Worm (Caenorhabditis elegans) whole organism, late embryonic: ENCODE measurements around the gene spl-3.

Source experiments
- C08G9.2 ChIP-seq: sonication (generic microtip); optimal IDR thresholded peaks from 2 replicates; lab custom pipeline; 2016; ENCODE audit warnings: mild to moderate bottlenecking, missing genetic modification characterization, moderate library complexity, missing compliant biosample characterization
- C38D4.7 ChIP-seq: fragments of 200-800 bp; sonication (Bioruptor generic); optimal IDR thresholded peaks from 2 replicates; lab custom pipeline; 2018; ENCODE audit warnings: mild to moderate bottlenecking, missing genetic modification characterization, moderate library complexity, missing compliant biosample characterization
- K02D7.2 ChIP-seq: sonication (generic microtip); optimal IDR thresholded peaks from 2 replicates; lab custom pipeline; 2017; ENCODE audit warnings: mild to moderate bottlenecking, missing genetic modification characterization, missing compliant biosample characterization
- K09A11.1 ChIP-seq: sonication (generic microtip); optimal IDR thresholded peaks from 2 replicates; lab custom pipeline; 2017; ENCODE audit warnings: antibody characterized with exemption, mild to moderate bottlenecking, missing genetic modification characterization, missing compliant biosample characterization; ENCODE audit not compliant: insufficient read depth
- ceh-18 ChIP-seq: sonication (generic microtip); optimal IDR thresholded peaks from 2 replicates; lab custom pipeline; 2016; ENCODE audit warnings: missing genetic modification characterization, missing compliant biosample characterization
- ceh-2 ChIP-seq: sonication (generic microtip); optimal IDR thresholded peaks from 2 replicates; lab custom pipeline; 2016; ENCODE audit warnings: missing genotype, missing genetic modification characterization, missing compliant biosample characterization
- ceh-24 ChIP-seq: sonication (generic microtip); optimal IDR thresholded peaks from 2 replicates; lab custom pipeline; 2016; ENCODE audit warnings: mild to moderate bottlenecking, missing genetic modification characterization, missing compliant biosample characterization
- ceh-30 ChIP-seq: fragments of 150-350 bp; optimal IDR thresholded peaks from 2 replicates; lab custom pipeline; 2014; ENCODE audit warnings: missing biosample characterization, missing genetic modification characterization
- ceh-34 ChIP-seq: sonication (generic microtip); optimal IDR thresholded peaks from 2 replicates; lab custom pipeline; 2016; ENCODE audit warnings: mild to moderate bottlenecking, missing genetic modification characterization, missing compliant biosample characterization
- ceh-45 ChIP-seq: fragments of 200-800 bp; sonication (Bioruptor generic); IDR thresholded peaks from 2 replicates; pipeline ENCODE4 v1.3.6; 2022; ENCODE audit warnings: missing genetic modification reagents, missing genetic modification characterization, missing compliant biosample characterization
- ceh-6 ChIP-seq: fragments of 200-800 bp; sonication (Bioruptor generic); optimal IDR thresholded peaks from 2 replicates; lab custom pipeline; 2018; ENCODE audit warnings: mild to moderate bottlenecking, missing genetic modification characterization, missing compliant biosample characterization
- ceh-9 ChIP-seq: sonication (generic microtip); optimal IDR thresholded peaks from 2 replicates; lab custom pipeline; 2016; ENCODE audit warnings: mild to moderate bottlenecking, missing genetic modification characterization, inconsistent platforms, missing compliant biosample characterization
- che-1 ChIP-seq: sonication (generic microtip); optimal IDR thresholded peaks from 2 replicates; lab custom pipeline; 2016; ENCODE audit warnings: mild to moderate bottlenecking, missing genetic modification characterization, missing compliant biosample characterization
- dve-1 ChIP-seq: sonication (generic microtip); optimal IDR thresholded peaks from 2 replicates; lab custom pipeline; 2017; ENCODE audit warnings: antibody characterized with exemption, mild to moderate bottlenecking, missing genetic modification characterization, missing compliant biosample characterization
- elt-4 ChIP-seq: sonication (generic microtip); optimal IDR thresholded peaks from 2 replicates; lab custom pipeline; 2016; ENCODE audit warnings: missing genetic modification characterization, missing compliant biosample characterization
- ets-4 ChIP-seq: sonication (generic microtip); optimal IDR thresholded peaks from 2 replicates; lab custom pipeline; 2016; ENCODE audit warnings: missing genetic modification characterization, missing compliant biosample characterization
- eyg-1 ChIP-seq: sonication (generic microtip); optimal IDR thresholded peaks from 2 replicates; lab custom pipeline; 2016; ENCODE audit warnings: missing genotype, missing genetic modification characterization, missing compliant biosample characterization
- gmeb-2 ChIP-seq: sonication (generic microtip); optimal IDR thresholded peaks from 2 replicates; lab custom pipeline; 2016; ENCODE audit warnings: missing genetic modification characterization, inconsistent platforms, missing compliant biosample characterization
- hlh-15 ChIP-seq: sonication (generic microtip); optimal IDR thresholded peaks from 2 replicates; lab custom pipeline; 2016; ENCODE audit warnings: missing genetic modification characterization, missing compliant biosample characterization
- hlh-30 ChIP-seq: sonication (generic microtip); optimal IDR thresholded peaks from 2 replicates; lab custom pipeline; 2017; ENCODE audit warnings: antibody characterized with exemption, missing genetic modification characterization, missing compliant biosample characterization; ENCODE audit not compliant: insufficient read depth
- hlh-6 ChIP-seq: sonication (generic microtip); optimal IDR thresholded peaks from 2 replicates; lab custom pipeline; 2016; ENCODE audit warnings: missing genotype, missing genetic modification characterization, missing compliant biosample characterization
- madf-2 ChIP-seq: sonication (generic microtip); optimal IDR thresholded peaks from 2 replicates; lab custom pipeline; 2017; ENCODE audit warnings: missing genetic modification characterization, missing compliant biosample characterization
- mec-3 ChIP-seq: sonication (generic microtip); optimal IDR thresholded peaks from 2 replicates; lab custom pipeline; 2016; ENCODE audit warnings: borderline replicate concordance, missing genetic modification characterization, missing compliant biosample characterization
- nfya-1 ChIP-seq: sonication (generic microtip); optimal IDR thresholded peaks from 2 replicates; lab custom pipeline; 2017; ENCODE audit warnings: missing genetic modification characterization, mild to moderate bottlenecking, missing compliant biosample characterization, antibody characterized with exemption, moderate library complexity
- nhr-11 ChIP-seq: fragments of 150-350 bp; optimal IDR thresholded peaks from 2 replicates; lab custom pipeline; 2014; ENCODE audit warnings: missing biosample characterization, missing genetic modification characterization
- pat-9 ChIP-seq: fragments of 200-800 bp; sonication (Bioruptor generic); optimal IDR thresholded peaks from 2 replicates; lab custom pipeline; 2018; ENCODE audit warnings: mild to moderate bottlenecking, missing genetic modification characterization, moderate library complexity, missing compliant biosample characterization
- pax-1 ChIP-seq: fragments of 150-350 bp; optimal IDR thresholded peaks from 2 replicates; lab custom pipeline; 2014; ENCODE audit warnings: missing biosample characterization, missing genetic modification characterization
- pha-4 ChIP-seq: fragments of 150-350 bp; optimal IDR thresholded peaks from 2 replicates; lab custom pipeline; 2018; ENCODE audit warnings: missing biosample characterization, missing genetic modification reagents, missing genetic modification characterization
- pqm-1 ChIP-seq: sonication (generic microtip); optimal IDR thresholded peaks from 2 replicates; lab custom pipeline; 2016; ENCODE audit warnings: missing genetic modification characterization, missing compliant biosample characterization
- pros-1 ChIP-seq: fragments of 150-350 bp; optimal IDR thresholded peaks from 2 replicates; lab custom pipeline; 2014; ENCODE audit warnings: missing biosample characterization, missing genetic modification reagents, missing genetic modification characterization
- rnt-1 ChIP-seq: sonication (generic microtip); optimal IDR thresholded peaks from 2 replicates; lab custom pipeline; 2016; ENCODE audit warnings: missing genetic modification characterization, missing compliant biosample characterization
- ttx-3 ChIP-seq: sonication (generic microtip); optimal IDR thresholded peaks from 2 replicates; lab custom pipeline; 2016; ENCODE audit warnings: missing genetic modification reagents, missing genetic modification characterization, missing compliant biosample characterization
- unc-3 ChIP-seq, 2 experiments: fragments of 200-800 bp in 1 of 2; sonication (Bioruptor generic) in 1 of 2; sonication (generic microtip) in 1 of 2; conservative IDR thresholded peaks in 1 of 2; optimal IDR thresholded peaks in 1 of 2; 2 replicates each; pipeline versions ENCODE4 v1.3.6 to Lab custom; 2016 to 2022; ENCODE audit warnings: missing compliant biosample characterization in 2 of 2, missing genetic modification characterization in 2 of 2, missing genetic modification reagents in 1 of 2
- unc-42 ChIP-seq: sonication (generic microtip); optimal IDR thresholded peaks from 2 replicates; lab custom pipeline; 2016; ENCODE audit warnings: missing genotype, missing genetic modification characterization, missing compliant biosample characterization
- unc-86 ChIP-seq: sonication (generic microtip); optimal IDR thresholded peaks from 2 replicates; lab custom pipeline; 2016; ENCODE audit warnings: missing genetic modification characterization, missing compliant biosample characterization
- ztf-16 ChIP-seq: sonication (generic microtip); optimal IDR thresholded peaks from 2 replicates; lab custom pipeline; 2017; ENCODE audit warnings: missing genetic modification characterization, missing compliant biosample characterization

The spl-3 gene

DNA sequence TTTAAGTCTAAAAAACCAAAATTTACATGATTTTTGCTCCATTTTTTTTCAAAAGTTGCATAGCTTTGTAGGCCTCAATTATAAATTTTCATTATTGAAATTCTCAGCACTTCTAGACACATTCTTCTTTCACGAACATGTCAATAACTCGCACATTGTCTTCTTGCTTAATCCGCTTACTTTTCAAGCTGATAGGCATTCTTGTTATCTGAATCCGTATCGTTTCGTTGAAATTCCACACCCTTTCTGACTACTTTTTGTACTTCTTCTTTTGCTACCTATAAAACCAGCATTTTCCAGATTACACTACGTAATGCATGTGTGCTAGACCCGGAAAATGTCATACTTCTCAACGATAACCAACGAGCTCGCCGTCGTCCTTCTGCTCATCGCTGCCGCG lies 23.4 kb downstream of the spl-3 start, which contains the start of gene W09G12.9:
Gene W09G12.9 (plus strand): TSS at position 301 of the 400 bp plus-strand sequence.
- TF ChIP-seq unc-42 (no peak), madf-2 (tag; lab: Kevin White, UChicago) (no peak), elt-4 (tag; lab: Kevin White, UChicago) (no peak), pha-4 (no peak), che-1 (tag; lab: Kevin White, UChicago) (no peak), unc-86 (no peak), pros-1 (no peak), hlh-30 (tag; lab: Kevin White, UChicago) (no peak), mec-3 (tag; lab: Kevin White, UChicago) (no peak), hlh-6 (no peak), hlh-15 (no peak), ceh-9 (tag; lab: Kevin White, UChicago) (no peak), dve-1 (no peak), ceh-24 (tag; lab: Kevin White, UChicago) (no peak), K09A11.1 (no peak), gmeb-2 (tag; lab: Kevin White, UChicago) (no peak), C38D4.7 (GFP tag; lab: Kevin White, UChicago) (no peak)

DNA sequence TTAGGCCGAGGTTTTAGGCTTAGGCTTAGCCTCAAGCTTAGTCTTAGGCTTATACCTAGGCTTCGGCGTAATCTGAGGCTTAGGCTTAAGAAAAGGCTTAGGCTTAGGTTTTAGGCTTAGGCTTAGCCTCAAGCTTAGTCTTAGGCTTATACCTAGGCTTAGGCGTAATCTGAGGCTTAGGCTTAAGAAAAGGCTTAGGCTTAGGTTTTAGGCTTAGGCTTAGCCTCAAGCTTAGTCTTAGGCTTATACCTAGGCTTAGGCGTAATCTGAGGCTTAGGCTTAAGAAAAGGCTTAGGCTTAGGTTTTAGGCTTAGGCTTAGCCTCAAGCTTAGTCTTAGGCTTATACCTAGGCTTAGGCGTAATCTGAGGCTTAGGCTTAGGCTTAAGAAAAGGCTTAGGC lies 24.4 kb downstream of the spl-3 start:
- peak; percentile 57 for TF ChIP-seq dve-1

DNA sequence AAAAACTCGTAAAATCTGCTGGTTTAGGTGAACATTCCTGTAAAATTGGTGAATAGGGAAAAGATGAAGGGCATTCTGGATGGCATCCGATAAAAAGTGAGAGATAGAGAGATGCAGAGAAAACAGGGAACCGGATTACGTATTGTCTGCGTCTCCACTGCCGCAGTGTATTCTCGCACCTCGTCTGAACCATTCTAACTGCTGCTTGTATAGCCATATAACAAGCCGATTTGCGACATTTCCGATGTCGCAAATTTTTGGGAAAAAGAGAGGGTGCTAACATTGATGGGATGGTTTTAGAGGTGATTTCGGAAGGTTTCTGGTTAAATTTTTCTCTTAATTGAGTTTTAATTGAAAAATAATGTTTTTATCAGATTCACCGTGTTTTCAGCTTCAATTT lies 28.3 kb downstream of the spl-3 start, which contains the start of gene W09G12.10:
Gene W09G12.10 (minus strand): TSS at position 121 of the 400 bp plus-strand sequence.
- TF ChIP-seq ets-4 (tag; lab: Kevin White, UChicago): no peak
- TF ChIP-seq ceh-34 (tag; lab: Kevin White, UChicago): no peak
- no peak for TF ChIP-seq ztf-16 (tag; lab: Kevin White, UChicago)
- TF ChIP-seq nfya-1: no peak
- TF ChIP-seq pros-1: no peak
- no peak for TF ChIP-seq pqm-1
- no peak for TF ChIP-seq ceh-6 (GFP tag; lab: Kevin White, UChicago)
- no peak for TF ChIP-seq che-1 (tag; lab: Kevin White, UChicago)
- no peak for TF ChIP-seq C08G9.2 (tag; lab: Kevin White, UChicago)
- no peak for TF ChIP-seq unc-3 (GFP tag; conservative IDR thresholded peaks at IDR 0.05; lab: Robert Waterston, UW)
- no peak for TF ChIP-seq unc-3 (tag; optimal IDR thresholded peaks at IDR 0.05; lab: Kevin White, UChicago)
- TF ChIP-seq hlh-15: no peak
- TF ChIP-seq ceh-24 (tag; lab: Kevin White, UChicago): no peak
- no peak for TF ChIP-seq rnt-1
- no peak for TF ChIP-seq eyg-1 (tag; lab: Kevin White, UChicago)
- TF ChIP-seq ceh-45 (GFP tag; lab: Robert Waterston, UW): no peak
- TF ChIP-seq ceh-30 (tag; lab: Kevin White, UChicago): no peak
- no peak for TF ChIP-seq ceh-18 (tag; lab: Kevin White, UChicago)
- TF ChIP-seq ceh-2 (tag; lab: Kevin White, UChicago): no peak

DNA sequence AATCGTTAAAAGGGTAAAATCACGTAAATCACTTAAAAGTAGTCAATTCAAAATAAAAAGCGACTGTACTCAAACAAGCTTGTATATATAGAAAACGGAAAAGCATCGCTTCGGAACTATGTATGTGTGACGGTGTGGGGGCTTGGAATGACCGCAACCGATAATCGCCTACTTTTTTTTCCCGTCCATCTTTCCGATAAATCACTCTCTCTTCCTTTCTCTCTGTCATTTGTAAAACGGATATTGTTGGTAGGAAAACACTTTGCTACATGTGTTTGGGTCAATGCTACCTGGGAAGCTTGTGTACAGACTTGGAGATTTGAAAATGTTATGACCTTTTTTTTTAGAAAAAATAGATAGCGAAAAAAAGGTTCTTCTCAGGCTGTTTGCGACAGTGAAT lies 31.9 kb downstream of the spl-3 start:
- TF ChIP-seq ttx-3: no peak
- TF ChIP-seq pax-1: no peak
- TF ChIP-seq K02D7.2 (tag; lab: Kevin White, UChicago): no peak
- TF ChIP-seq unc-3 (GFP tag; conservative IDR thresholded peaks at IDR 0.05; lab: Robert Waterston, UW): no peak
- no peak for TF ChIP-seq unc-3 (tag; optimal IDR thresholded peaks at IDR 0.05; lab: Kevin White, UChicago)
- TF ChIP-seq pat-9 (tag; lab: Kevin White, UChicago): no peak
- no peak for TF ChIP-seq gmeb-2 (tag; lab: Kevin White, UChicago)
- no peak for TF ChIP-seq hlh-15
- no peak for TF ChIP-seq nhr-11 (tag; lab: Kevin White, UChicago)
